Worm (Caenorhabditis elegans) whole organism, L4 larva: ENCODE results near the gene F54C8.1.

Experiments
- R02D3.7 ChIP-seq: fragments of 150-350 bp; sonication (generic microtip); optimal IDR thresholded peaks from 3 replicates; lab custom pipeline; 2014; ENCODE audit warnings: missing biosample characterization, missing genetic modification characterization
- mdl-1 ChIP-seq, 2 experiments: fragments of 150-350 bp in 1 of 2; sonication (generic microtip) in 1 of 2; optimal IDR thresholded peaks; 2 replicates each; lab custom pipeline; 2014 to 2017; ENCODE audit warnings: missing biosample characterization in 2 of 2, missing genetic modification characterization in 2 of 2
- nhr-28 ChIP-seq: fragments of 150-350 bp; optimal IDR thresholded peaks from 2 replicates; lab custom pipeline; 2014; ENCODE audit warnings: missing biosample characterization, missing genetic modification characterization

ce11 chrIII:9426301-9426700 lies 13.2 kb upstream of the F54C8.1 start, which contains the start of gene T26G10.5:
- TF ChIP-seq nhr-28 (tag; lab: Kevin White, UChicago) (no peak), R02D3.7 (tag; lab: Kevin White, UChicago) (no peak), mdl-1 (tag; optimal IDR thresholded peaks at IDR 0.05; lab: Kevin White, UChicago) (no peak)
